Worm (Caenorhabditis elegans) whole organism, early embryonic: ENCODE results near the gene R09A8.9.
A peak's percentile ranks its signal among the peaks of the same experiment; 100 is the strongest.

Experiments
- ama-1 ChIP-seq: fragments of 150-350 bp; optimal IDR thresholded peaks from 2 replicates; lab custom pipeline; 2014
- ceh-13 ChIP-seq: fragments of 200-800 bp; sonication (Bioruptor generic); optimal IDR thresholded peaks from 2 replicates; lab custom pipeline; 2018; ENCODE audit warnings: mild to moderate bottlenecking, missing genetic modification characterization, missing compliant biosample characterization
- flt-1 ChIP-seq: fragments of 200-800 bp; sonication (Bioruptor generic); IDR thresholded peaks from 2 replicates; pipeline ENCODE4 v1.3.6; 2022; ENCODE audit warnings: missing genetic modification characterization, missing compliant biosample characterization
- hmbx-1 ChIP-seq: sonication (generic microtip); optimal IDR thresholded peaks from 2 replicates; lab custom pipeline; 2016; ENCODE audit warnings: mild to moderate bottlenecking, missing genetic modification characterization, missing compliant biosample characterization
- hmg-4 ChIP-seq: fragments of 200-800 bp; sonication (Bioruptor generic); optimal IDR thresholded peaks from 2 replicates; lab custom pipeline; 2018; ENCODE audit warnings: mild to moderate bottlenecking, missing genetic modification characterization, missing compliant biosample characterization
- sea-1 ChIP-seq: fragments of 200-800 bp; sonication (Bioruptor generic); conservative IDR thresholded peaks from 2 replicates; pipeline ENCODE4 v1.3.6; 2022; ENCODE audit warnings: missing genetic modification characterization, missing compliant biosample characterization
- tbx-11 ChIP-seq: fragments of 200-800 bp; sonication (Bioruptor generic); IDR thresholded peaks from 2 replicates; pipeline ENCODE4 v1.3.6; 2022; ENCODE audit warnings: missing genetic modification characterization, missing compliant biosample characterization

DNA sequence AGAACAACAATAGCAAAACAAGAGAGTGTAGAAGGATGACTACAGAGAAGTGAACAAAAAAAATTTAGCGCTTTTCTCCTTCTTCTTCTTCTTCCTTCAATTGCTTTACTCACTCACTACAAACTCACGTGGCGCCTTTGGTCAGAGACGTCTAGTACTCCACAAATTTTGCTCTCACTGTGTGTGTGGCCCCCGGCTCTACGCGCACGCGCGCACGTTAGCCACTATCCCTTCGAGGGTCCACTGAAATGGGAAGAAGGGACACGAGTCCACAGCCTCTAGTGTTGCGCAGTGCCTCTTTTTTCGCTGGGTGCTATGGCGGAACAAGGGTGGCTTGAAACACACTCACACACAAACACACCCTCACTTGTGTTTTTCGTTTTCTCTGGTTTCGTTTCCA, 25.5 kb downstream of the R09A8.9 start:
- TF ChIP-seq tbx-11 (GFP tag; lab: Robert Waterston, UW) = 0 out of 2 replicates have a peak, but pooled peaks have one; percentile 34
- peak; percentile 70 for TF ChIP-seq hmg-4 (GFP tag; lab: Kevin White, UChicago)
- TF ChIP-seq ceh-13 (GFP tag; lab: Kevin White, UChicago) = no peak
- TF ChIP-seq flt-1 = no peak
- TF ChIP-seq sea-1 (GFP tag; lab: Robert Waterston, UW) = no peak
- no peak for TF ChIP-seq hmbx-1 (tag; lab: Kevin White, UChicago)
- TF ChIP-seq ama-1 (lab: Kevin White, UChicago) = no peak
